Fruit fly (Drosophila melanogaster): ENCODE data around the gene ifc.
A peak's percentile ranks its signal among the peaks of the same experiment; 100 is the strongest.

Gene ifc

dm6 chr2L:5979957-5980861, 5.9 kb upstream of the ifc start:
- peak; percentile 47 for TF ChIP-seq noc (tag; optimal IDR thresholded peaks at IDR 0.05)

- peak; percentile 33 for TF ChIP-seq noc (tag; optimal IDR thresholded peaks at IDR 0.05)
Measured at dm6 chr2L:5980862-5981432, 5.2 kb upstream of the ifc start, which contains the start of gene chic. Gene chic (minus strand): TSS chr2L:5981018.

dm6 chr2L:5981433-5982333, 4.5 kb upstream of the ifc start, which contains the start of gene eIF4A:
Gene eIF4A (plus strand): TSS chr2L:5981764.
- TF ChIP-seq noc (tag; optimal IDR thresholded peaks at IDR 0.05): no peak

dm6 chr2L:5982334-5982987, 3.7 kb upstream of the ifc start:
- peak; percentile 19 for TF ChIP-seq noc (tag; optimal IDR thresholded peaks at IDR 0.05)

- no peak for TF ChIP-seq noc (tag; optimal IDR thresholded peaks at IDR 0.05)
Measured at dm6 chr2L:5983236-5983635, 2.9 kb upstream of the ifc start.

dm6 chr2L:5986940-5987339, 792 bp downstream of the ifc start:
- TF ChIP-seq noc (tag; optimal IDR thresholded peaks at IDR 0.05): no peak

dm6 chr2L:5988115-5989092, 2.3 kb downstream of the ifc start:
- no peak for TF ChIP-seq noc (tag; optimal IDR thresholded peaks at IDR 0.05)

dm6 chr2L:5990447-5990846, 4.3 kb downstream of the ifc start:
- no peak for TF ChIP-seq noc (tag; optimal IDR thresholded peaks at IDR 0.05)

- no peak for TF ChIP-seq noc (tag; optimal IDR thresholded peaks at IDR 0.05)
Measured at dm6 chr2L:5997609-5998229, 11.6 kb downstream of the ifc start.

- no peak for TF ChIP-seq noc (tag; optimal IDR thresholded peaks at IDR 0.05)
Measured at dm6 chr2L:5998383-5998782, 12.2 kb downstream of the ifc start.

dm6 chr2L:5999247-5999646, 13.1 kb downstream of the ifc start, which contains the start of gene Kdm5:
Gene Kdm5 (minus strand): TSS chr2L:5999501.
- TF ChIP-seq noc (tag; optimal IDR thresholded peaks at IDR 0.05): peak; percentile 69

dm6 chr2L:6000065-6000464, 13.9 kb downstream of the ifc start, which contains the start of gene Tsp26A:
Gene Tsp26A (plus strand): TSS chr2L:6000228.
- no peak for TF ChIP-seq noc (tag; optimal IDR thresholded peaks at IDR 0.05)

dm6 chr2L:6006508-6007232, 20.5 kb downstream of the ifc start, which contains the start of gene Gal:
Gene Gal (minus strand): TSS chr2L:6006827.
- no peak for TF ChIP-seq noc (tag; optimal IDR thresholded peaks at IDR 0.05)

Measured in whole organism, larva.